Fruit fly (Drosophila melanogaster) Kc167 (cell line): ENCODE measurements around the gene peg.

ENCODE experiments used
- Myc ChIP-seq: fragments of >200 bp; optimal IDR thresholded peaks from 2 replicates; lab custom pipeline; 2017; ENCODE audit warnings: missing external identifiers
- Sin3A ChIP-seq: fragments of >200 bp; optimal IDR thresholded peaks from 2 replicates; lab custom pipeline; 2018; ENCODE audit warnings: missing external identifiers
- h ChIP-seq: fragments of >200 bp; optimal IDR thresholded peaks from 3 replicates; lab custom pipeline; 2018; ENCODE audit warnings: missing external identifiers
- insv ChIP-seq: fragments of >200 bp; optimal IDR thresholded peaks from 3 replicates; lab custom pipeline; 2018; ENCODE audit warnings: missing external identifiers
- psq ChIP-seq: fragments of >200 bp; optimal IDR thresholded peaks from 2 replicates; lab custom pipeline; 2017; ENCODE audit warnings: missing external identifiers
- ttk ChIP-seq: sonication (Bioruptor generic); optimal IDR thresholded peaks from 2 replicates; lab custom pipeline; 2017; ENCODE audit warnings: missing external identifiers

The peg gene

DNA sequence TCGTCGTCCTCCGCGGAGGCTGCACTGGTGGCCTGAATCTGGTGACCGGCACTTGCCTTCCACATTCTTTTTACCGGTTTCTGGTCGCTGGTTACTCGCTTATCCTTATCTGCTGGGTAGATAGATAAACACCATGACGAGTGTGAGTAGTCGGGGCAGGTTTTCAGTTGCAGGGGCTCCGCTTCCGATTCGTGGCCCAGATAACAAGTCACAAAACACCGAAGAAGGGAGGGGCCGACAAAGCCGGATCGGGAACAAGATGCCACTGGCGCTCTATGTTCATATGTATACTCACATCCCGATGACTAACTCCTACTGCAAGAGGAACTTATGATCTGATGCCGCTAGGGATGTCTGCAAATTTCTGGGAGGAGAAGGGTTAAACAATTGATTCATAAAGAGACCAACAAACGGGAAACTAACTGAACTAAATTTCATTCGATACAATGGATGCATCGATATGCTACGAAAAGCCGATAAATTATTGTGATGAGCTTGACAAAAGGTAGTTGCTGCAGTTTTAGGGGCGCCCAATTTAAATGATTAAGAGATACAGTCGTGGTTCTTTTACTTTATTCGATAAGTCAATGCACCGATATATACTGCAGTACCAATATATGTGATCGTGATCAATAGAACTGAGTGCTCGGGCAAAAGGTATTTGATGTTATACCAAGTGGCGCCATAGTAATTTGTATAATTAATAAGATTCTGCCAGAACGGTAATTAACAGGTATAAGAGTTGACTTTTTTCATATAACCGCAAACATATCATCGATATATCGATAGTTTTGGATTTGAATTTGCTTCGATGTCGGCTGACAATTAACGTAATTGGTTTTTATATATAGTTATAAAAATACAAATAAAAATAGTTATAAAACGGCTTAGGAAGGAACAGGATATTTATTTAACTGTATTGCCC, 40.3 kb upstream of the peg start, which contains the start of gene Cortactin:
Cortactin (minus strand) TSS at position 472 of the 925 bp plus-strand sequence.
- TF ChIP-seq Sin3A (lab: Kevin White, UChicago): no peak
- TF ChIP-seq psq (lab: Kevin White, UChicago): peak; percentile 96
- TF ChIP-seq h (lab: Kevin White, UChicago): no peak

- TF ChIP-seq ttk (peak; percentile 59), Myc (lab: Kevin White, UChicago) (no peak)
Measured at dm6 chr3R:21063433-21063832, 39.5 kb upstream of the peg start.

DNA sequence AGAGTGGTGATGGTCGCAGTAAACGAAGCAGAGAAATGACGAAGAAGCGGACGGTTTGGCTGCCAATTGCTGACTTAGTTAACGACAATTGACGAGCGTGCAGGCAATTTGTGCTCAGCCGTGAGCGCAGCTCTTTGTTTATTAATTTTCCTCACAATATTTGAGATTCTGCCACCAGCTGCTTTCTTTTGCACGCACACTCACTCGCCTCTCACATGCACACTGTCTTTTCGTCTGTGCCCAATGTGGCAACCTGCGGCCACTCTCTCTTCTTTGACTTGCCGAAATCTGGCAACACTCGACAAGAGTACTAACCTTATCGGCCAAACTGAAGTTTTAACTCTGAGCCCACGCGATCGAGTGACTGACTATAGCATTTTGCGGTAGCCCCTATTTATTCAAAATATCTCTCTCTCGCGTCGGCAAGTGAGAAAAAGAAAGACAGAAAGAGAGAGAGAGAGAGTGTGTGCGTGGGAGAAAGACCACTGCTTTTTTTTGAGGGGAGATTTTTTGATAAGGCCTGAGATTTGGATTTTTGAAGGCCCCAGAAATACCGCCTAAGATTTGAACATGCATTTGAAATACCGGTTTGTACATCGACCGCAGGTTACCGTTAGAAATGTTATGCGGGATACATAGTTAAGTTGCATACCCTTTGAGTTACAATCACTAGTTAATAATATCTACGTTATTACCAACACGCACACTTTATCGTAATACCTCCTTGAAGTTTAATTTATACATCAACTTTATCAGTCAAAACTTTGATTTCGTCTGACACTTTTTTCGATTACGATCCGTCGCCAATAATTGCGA, 36.7 kb upstream of the peg start, which contains the start of gene Mvl:
Mvl (minus strand) TSS at position 371 of the 816 bp plus-strand sequence.
- TF ChIP-seq ttk: no peak
- no peak for TF ChIP-seq Myc (lab: Kevin White, UChicago)
- no peak for TF ChIP-seq psq (lab: Kevin White, UChicago)
- no peak for TF ChIP-seq insv (lab: Kevin White, UChicago)

- TF ChIP-seq Myc (lab: Kevin White, UChicago): no peak
- no peak for TF ChIP-seq Sin3A (lab: Kevin White, UChicago)
- no peak for TF ChIP-seq insv (lab: Kevin White, UChicago)
- TF ChIP-seq psq (lab: Kevin White, UChicago): no peak
- no peak for TF ChIP-seq h (lab: Kevin White, UChicago)
- no peak for TF ChIP-seq ttk
Measured at dm6 chr3R:21059486-21060356, 35.8 kb upstream of the peg start.

DNA sequence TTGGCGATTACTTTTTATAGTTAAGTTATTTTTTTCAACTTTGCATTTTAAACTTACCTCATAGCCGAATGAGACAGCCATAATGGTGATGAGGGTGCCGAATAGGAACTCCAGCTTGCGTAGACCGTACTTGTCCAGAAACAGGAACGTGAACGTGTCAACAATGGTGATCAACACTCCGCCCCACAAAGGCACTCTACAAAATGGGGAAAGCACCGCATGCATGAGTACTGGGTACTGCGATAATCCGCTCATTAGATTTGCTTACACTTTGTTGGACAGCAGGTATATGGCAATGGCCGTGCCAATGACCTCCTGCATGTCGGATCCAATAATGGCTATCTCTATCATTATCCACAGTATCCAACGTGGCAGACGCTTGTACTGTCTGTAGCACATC, 33.6 kb upstream of the peg start:
- TF ChIP-seq Sin3A (lab: Kevin White, UChicago) (no peak), psq (lab: Kevin White, UChicago) (no peak), Myc (lab: Kevin White, UChicago) (no peak), insv (lab: Kevin White, UChicago) (no peak), ttk (no peak), h (lab: Kevin White, UChicago) (no peak)

DNA sequence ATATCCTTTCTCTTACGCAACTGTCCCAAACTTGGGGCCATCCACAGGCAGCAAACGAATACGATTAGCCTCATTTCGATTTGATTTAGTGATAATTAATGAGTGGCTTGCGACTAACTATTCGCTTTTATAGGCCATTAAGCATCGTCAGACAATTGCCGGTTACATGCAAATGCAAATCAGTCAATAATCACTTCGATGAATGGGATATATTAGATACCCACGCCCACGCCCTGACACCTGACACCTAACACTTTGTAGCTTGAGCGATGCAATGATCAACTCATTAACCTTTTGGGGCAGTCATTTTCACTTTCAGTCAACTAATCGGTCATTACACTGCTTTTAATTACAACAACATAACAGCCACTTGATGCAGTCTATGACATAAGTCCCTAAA, 26.9 kb upstream of the peg start, which contains the start of gene Jhbp15:
Jhbp15 (minus strand) TSS at position 101 of the 400 bp plus-strand sequence.
- TF ChIP-seq psq (lab: Kevin White, UChicago): no peak

DNA sequence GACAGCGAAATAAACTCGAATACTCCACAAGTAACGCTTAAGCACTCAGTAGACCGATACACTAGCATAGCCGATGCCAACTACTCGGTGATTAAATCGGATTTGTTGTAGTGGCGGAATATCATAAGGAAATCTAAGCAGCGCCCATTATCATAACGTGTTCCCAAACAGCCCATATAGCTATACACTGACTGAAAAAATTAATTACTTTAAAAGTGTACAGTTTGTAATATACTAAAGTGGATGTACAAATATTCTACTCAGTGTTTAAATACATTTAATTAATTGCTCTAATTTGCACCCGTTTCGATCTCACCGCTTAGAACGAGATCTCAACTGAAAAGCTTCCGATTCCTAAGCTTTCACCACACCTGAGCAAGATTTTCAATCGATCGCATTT, 24.8 kb upstream of the peg start, which contains the start of gene CG7079:
CG7079 (minus strand) TSS at position 101 of the 400 bp plus-strand sequence.
- no peak for TF ChIP-seq insv (lab: Kevin White, UChicago)
- no peak for TF ChIP-seq Myc (lab: Kevin White, UChicago)
- TF ChIP-seq Sin3A (lab: Kevin White, UChicago): no peak
- no peak for TF ChIP-seq ttk
- TF ChIP-seq psq (lab: Kevin White, UChicago): no peak
- TF ChIP-seq h (lab: Kevin White, UChicago): no peak

dm6 chr3R:21046927-21047326, 23.0 kb upstream of the peg start, which contains the start of gene CG31207:
TSS of gene CG31207 (minus strand) at chr3R:21047027.
- no peak for TF ChIP-seq h (lab: Kevin White, UChicago)
- no peak for TF ChIP-seq Sin3A (lab: Kevin White, UChicago)
- TF ChIP-seq insv (lab: Kevin White, UChicago): no peak
- TF ChIP-seq Myc (lab: Kevin White, UChicago): no peak
- TF ChIP-seq ttk: no peak
- no peak for TF ChIP-seq psq (lab: Kevin White, UChicago)

- no peak for TF ChIP-seq psq (lab: Kevin White, UChicago)
- no peak for TF ChIP-seq insv (lab: Kevin White, UChicago)
- TF ChIP-seq ttk: no peak
- no peak for TF ChIP-seq h (lab: Kevin White, UChicago)
- no peak for TF ChIP-seq Sin3A (lab: Kevin White, UChicago)
- TF ChIP-seq Myc (lab: Kevin White, UChicago): no peak
Measured at dm6 chr3R:21045742-21046141, 21.8 kb upstream of the peg start, which contains the start of gene CG31189. TSS of gene CG31189 (minus strand) at chr3R:21045842.

dm6 chr3R:21043549-21044118, 19.7 kb upstream of the peg start, which contains the start of gene CG12278:
TSS of gene CG12278 (plus strand) at chr3R:21044068.
- TF ChIP-seq insv (lab: Kevin White, UChicago) (no peak), psq (lab: Kevin White, UChicago) (no peak), Sin3A (lab: Kevin White, UChicago) (no peak), h (lab: Kevin White, UChicago) (no peak), Myc (lab: Kevin White, UChicago) (no peak), ttk (no peak)
